Fruit fly (Drosophila melanogaster) whole organism, adult: ENCODE results near the gene Shab.

Experiments
- CG11617 ChIP-seq: fragments of 200-800 bp; sonication (Bioruptor generic); optimal IDR thresholded peaks from 2 replicates; lab custom pipeline; 2017; ENCODE audit warnings: mild to moderate bottlenecking, missing biosample characterization, missing genetic modification reagents, missing genetic modification characterization
- CG12768 ChIP-seq: fragments of 200-800 bp; sonication (Bioruptor generic); optimal IDR thresholded peaks from 2 replicates; lab custom pipeline; 2017; ENCODE audit warnings: missing biosample characterization, missing genetic modification characterization, mild to moderate bottlenecking, moderate library complexity, missing genetic modification reagents
- CG14711 ChIP-seq: fragments of 200-800 bp; sonication (Bioruptor generic); optimal IDR thresholded peaks from 2 replicates; lab custom pipeline; 2018; ENCODE audit warnings: missing biosample characterization, mild to moderate bottlenecking, missing genetic modification characterization, moderate library complexity
- CG1620 ChIP-seq: fragments of 200-800 bp; sonication (Bioruptor generic); optimal IDR thresholded peaks from 2 replicates; lab custom pipeline; 2016; ENCODE audit warnings: missing biosample characterization, missing genetic modification characterization
- CG33017 ChIP-seq: fragments of 200-800 bp; sonication (Bioruptor generic); optimal IDR thresholded peaks from 2 replicates; lab custom pipeline; 2018; ENCODE audit warnings: missing biosample characterization, mild to moderate bottlenecking, missing genetic modification characterization, moderate library complexity
- CG5204 ChIP-seq: fragments of 200-800 bp; sonication (Bioruptor generic); optimal IDR thresholded peaks from 2 replicates; lab custom pipeline; 2016; ENCODE audit warnings: missing biosample characterization, missing genetic modification characterization
- CG7045 ChIP-seq: fragments of 200-800 bp; sonication (Bioruptor generic); optimal IDR thresholded peaks from 2 replicates; lab custom pipeline; 2017; ENCODE audit warnings: missing biosample characterization, mild to moderate bottlenecking, missing genetic modification characterization
- CG7101 ChIP-seq: fragments of 200-800 bp; sonication (Bioruptor generic); optimal IDR thresholded peaks from 2 replicates; lab custom pipeline; 2018; ENCODE audit warnings: missing biosample characterization, mild to moderate bottlenecking, missing genetic modification characterization, moderate library complexity
- Clk ChIP-seq: fragments of 200-800 bp; sonication (Bioruptor generic); optimal IDR thresholded peaks from 2 replicates; lab custom pipeline; 2017; ENCODE audit warnings: missing biosample characterization, missing genetic modification characterization
- Crg-1 ChIP-seq: fragments of 200-800 bp; sonication (Bioruptor generic); optimal IDR thresholded peaks from 2 replicates; lab custom pipeline; 2016; ENCODE audit warnings: missing biosample characterization, missing genetic modification characterization
- Hr96 ChIP-seq: fragments of 200-800 bp; sonication (Bioruptor generic); optimal IDR thresholded peaks from 2 replicates; lab custom pipeline; 2016; ENCODE audit warnings: missing biosample characterization, missing genetic modification characterization
- Mnt ChIP-seq: fragments of 200-800 bp; sonication (Bioruptor generic); optimal IDR thresholded peaks from 2 replicates; lab custom pipeline; 2016; ENCODE audit warnings: missing biosample characterization, mild to moderate bottlenecking, missing genetic modification characterization
- bab1 ChIP-seq: fragments of 200-800 bp; sonication (Bioruptor generic); optimal IDR thresholded peaks from 3 replicates; lab custom pipeline; 2019; ENCODE audit warnings: missing biosample characterization, mild to moderate bottlenecking, missing genetic modification characterization, moderate library complexity
- cic ChIP-seq: fragments of 200-800 bp; sonication (Bioruptor generic); optimal IDR thresholded peaks from 2 replicates; lab custom pipeline; 2017; ENCODE audit warnings: missing biosample characterization, mild to moderate bottlenecking, missing genetic modification characterization, moderate library complexity
- cnc ChIP-seq, 2 experiments: fragments of >200 bp; optimal IDR thresholded peaks; 2 replicates each; lab custom pipeline; 2017
- kay ChIP-seq: fragments of 200-800 bp; sonication (Bioruptor generic); peaks from one replicate; lab custom pipeline; 2016; ENCODE audit warnings: missing biosample characterization, missing genetic modification characterization, borderline replicate concordance
- ovo ChIP-seq: fragments of 200-800 bp; sonication (Bioruptor generic); optimal IDR thresholded peaks from 2 replicates; lab custom pipeline; 2016; ENCODE audit warnings: missing biosample characterization, missing genetic modification characterization
- pad ChIP-seq: fragments of 200-800 bp; sonication (Bioruptor generic); optimal IDR thresholded peaks from 3 replicates; lab custom pipeline; 2017; ENCODE audit warnings: missing biosample characterization, missing genetic modification characterization, mild to moderate bottlenecking, moderate library complexity, missing genetic modification reagents
- tj ChIP-seq: fragments of 200-800 bp; sonication (Bioruptor generic); optimal IDR thresholded peaks from 3 replicates; lab custom pipeline; 2017; ENCODE audit warnings: missing biosample characterization, mild to moderate bottlenecking, missing genetic modification characterization, moderate library complexity
- toe ChIP-seq: fragments of 200-800 bp; sonication (Bioruptor generic); optimal IDR thresholded peaks from 2 replicates; lab custom pipeline; 2016; ENCODE audit warnings: missing biosample characterization, missing genetic modification characterization

Shab gene

dm6 chr3L:2865564-2865963, 29.3 kb upstream of the Shab start:
- no peak for TF ChIP-seq CG14711 (tag; lab: Kevin White, UChicago)
- no peak for TF ChIP-seq Mnt
- TF ChIP-seq cic (GFP tag; lab: Kevin White, UChicago) = no peak
- no peak for TF ChIP-seq tj (GFP tag; lab: Kevin White, UChicago)
- TF ChIP-seq toe (GFP tag; lab: Kevin White, UChicago) = no peak
- no peak for TF ChIP-seq CG5204 (GFP tag; lab: Kevin White, UChicago)
- no peak for TF ChIP-seq Clk (GFP tag; lab: Kevin White, UChicago)
- no peak for TF ChIP-seq CG12768 (GFP tag; lab: Kevin White, UChicago)
- TF ChIP-seq Crg-1 (GFP tag; lab: Kevin White, UChicago) = no peak
- no peak for TF ChIP-seq CG33017 (tag; lab: Kevin White, UChicago)
- TF ChIP-seq ovo (GFP tag; lab: Kevin White, UChicago) = no peak
- TF ChIP-seq CG11617 = no peak
- no peak for TF ChIP-seq kay (GFP tag; lab: Kevin White, UChicago)
- TF ChIP-seq CG1620 (GFP tag; lab: Kevin White, UChicago) = no peak
- TF ChIP-seq pad (GFP tag; lab: Kevin White, UChicago) = no peak

dm6 chr3L:2866843-2867242, 28.0 kb upstream of the Shab start:
- TF ChIP-seq CG7101 (tag; lab: Kevin White, UChicago) (no peak), CG14711 (tag; lab: Kevin White, UChicago) (no peak), CG11617 (no peak), bab1 (GFP tag; lab: Kevin White, UChicago) (no peak), Hr96 (no peak), Crg-1 (GFP tag; lab: Kevin White, UChicago) (no peak), tj (GFP tag; lab: Kevin White, UChicago) (no peak), cnc (optimal IDR thresholded peaks at IDR 0.05; lab: Kevin White, UChicago) (no peak), Clk (GFP tag; lab: Kevin White, UChicago) (no peak)

dm6 chr3L:2867447-2868203, 27.2 kb upstream of the Shab start:
- no peak for TF ChIP-seq kay (GFP tag; lab: Kevin White, UChicago)
- no peak for TF ChIP-seq CG11617
- TF ChIP-seq Clk (GFP tag; lab: Kevin White, UChicago) = no peak

DNA sequence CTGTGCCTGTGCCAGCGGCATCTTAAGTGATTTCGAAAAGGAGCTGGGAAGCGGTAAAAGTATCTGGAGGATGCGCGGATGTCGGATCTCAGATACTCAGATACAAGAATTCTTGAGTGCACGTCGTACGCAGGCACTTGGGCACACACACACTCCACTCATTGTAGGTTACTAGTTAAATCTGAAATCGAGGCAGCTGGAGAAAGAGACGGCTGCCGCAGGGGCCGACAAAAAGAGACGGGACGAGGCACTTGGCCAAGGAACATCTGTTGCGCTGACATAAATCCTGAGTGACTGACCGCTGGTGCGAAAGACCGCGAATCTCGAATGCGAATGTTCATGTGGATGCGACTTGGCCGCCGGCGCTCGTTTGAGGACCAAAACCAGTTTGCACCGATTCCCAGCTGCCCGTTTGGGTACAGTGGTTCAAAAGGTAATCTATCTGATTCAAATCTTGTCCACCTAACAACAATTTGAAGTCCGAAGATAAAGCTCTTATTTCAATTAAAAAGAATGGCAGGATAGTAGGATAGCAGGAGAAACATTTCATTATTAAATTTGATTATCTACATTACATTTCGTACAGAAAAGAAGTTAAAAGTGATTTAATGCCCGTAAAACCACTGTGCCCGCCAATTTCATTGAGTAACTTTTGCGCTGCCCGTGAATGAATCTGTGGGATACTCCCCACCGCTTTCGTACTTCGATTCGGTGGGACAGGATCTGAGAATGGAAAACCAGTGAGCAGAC, 25.9 kb upstream of the Shab start:
- no peak for TF ChIP-seq CG12768 (GFP tag; lab: Kevin White, UChicago)
- TF ChIP-seq CG11617 = no peak
- no peak for TF ChIP-seq cnc (optimal IDR thresholded peaks at IDR 0.05; lab: Kevin White, UChicago)
- TF ChIP-seq Clk (GFP tag; lab: Kevin White, UChicago) = no peak
- no peak for TF ChIP-seq ovo (GFP tag; lab: Kevin White, UChicago)
- no peak for TF ChIP-seq Hr96
- no peak for TF ChIP-seq cic (GFP tag; lab: Kevin White, UChicago)
- TF ChIP-seq Mnt = no peak
- no peak for TF ChIP-seq CG5204 (GFP tag; lab: Kevin White, UChicago)
- TF ChIP-seq CG14711 (tag; lab: Kevin White, UChicago) = no peak
- TF ChIP-seq CG33017 (tag; lab: Kevin White, UChicago) = no peak
- no peak for TF ChIP-seq toe (GFP tag; lab: Kevin White, UChicago)
- no peak for TF ChIP-seq Crg-1 (GFP tag; lab: Kevin White, UChicago)
- TF ChIP-seq kay (GFP tag; lab: Kevin White, UChicago) = no peak
- TF ChIP-seq bab1 (GFP tag; lab: Kevin White, UChicago) = no peak
- TF ChIP-seq CG7045 (GFP tag; lab: Kevin White, UChicago) = no peak
- no peak for TF ChIP-seq CG1620 (GFP tag; lab: Kevin White, UChicago)
- TF ChIP-seq tj (GFP tag; lab: Kevin White, UChicago) = no peak

DNA sequence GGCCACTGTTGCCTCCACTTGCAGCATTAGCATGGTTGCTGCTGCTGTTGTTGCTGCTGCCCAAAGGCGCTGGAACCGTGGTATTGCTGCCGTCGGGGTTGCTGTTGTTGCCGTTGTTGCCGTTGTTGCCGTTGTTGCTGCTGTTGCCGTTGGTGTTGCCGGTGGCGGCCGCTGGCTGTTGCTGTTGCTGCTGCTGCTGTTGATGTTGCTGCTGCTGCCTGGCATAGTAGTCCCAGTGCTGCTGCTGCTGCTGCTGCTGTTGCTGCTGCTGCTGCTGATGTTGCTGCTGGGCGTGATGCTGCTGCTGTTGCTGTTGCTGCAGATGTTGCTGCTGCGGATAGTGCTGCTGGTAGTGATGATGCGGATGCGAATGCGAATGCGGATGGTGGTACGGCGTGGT, 23.7 kb upstream of the Shab start:
- TF ChIP-seq ovo (GFP tag; lab: Kevin White, UChicago) = no peak
- TF ChIP-seq tj (GFP tag; lab: Kevin White, UChicago) = no peak
- no peak for TF ChIP-seq Crg-1 (GFP tag; lab: Kevin White, UChicago)
- TF ChIP-seq kay (GFP tag; lab: Kevin White, UChicago) = no peak
- TF ChIP-seq CG7045 (GFP tag; lab: Kevin White, UChicago) = no peak
- TF ChIP-seq cnc (optimal IDR thresholded peaks at IDR 0.05; lab: Kevin White, UChicago) = no peak
- no peak for TF ChIP-seq CG11617
- no peak for TF ChIP-seq CG33017 (tag; lab: Kevin White, UChicago)
- no peak for TF ChIP-seq Clk (GFP tag; lab: Kevin White, UChicago)
- no peak for TF ChIP-seq CG14711 (tag; lab: Kevin White, UChicago)

dm6 chr3L:2873059-2873458, 21.8 kb upstream of the Shab start:
- TF ChIP-seq CG12768 (GFP tag; lab: Kevin White, UChicago) (no peak), kay (GFP tag; lab: Kevin White, UChicago) (peak; percentile 68), pad (GFP tag; lab: Kevin White, UChicago) (no peak)
